Fruit fly (Drosophila melanogaster) whole organism, embryonic: ENCODE results near the gene CG14340.

Experiments
- Abd-B ChIP-seq: fragments of 200-800 bp; sonication (Bioruptor generic); optimal IDR thresholded peaks from 2 replicates; lab custom pipeline; 2018; ENCODE audit warnings: missing biosample characterization, mild to moderate bottlenecking, missing genetic modification characterization, moderate library complexity
- Bdp1 ChIP-seq: fragments of 200-800 bp; sonication (Bioruptor generic); optimal IDR thresholded peaks from 3 replicates; lab custom pipeline; 2016; ENCODE audit warnings: missing biosample characterization, missing genetic modification characterization
- Bgb ChIP-seq: fragments of 200-800 bp; sonication (Bioruptor generic); IDR thresholded peaks from 2 replicates; pipeline ENCODE4 v1.3.6; 2022; ENCODE audit warnings: missing biosample characterization, missing genetic modification characterization; ENCODE audit not compliant: partially characterized antibody
- CG10267 ChIP-seq: fragments of 200-800 bp; sonication (Bioruptor generic); optimal IDR thresholded peaks from 2 replicates; lab custom pipeline; 2018; ENCODE audit warnings: missing biosample characterization, mild to moderate bottlenecking, missing genetic modification characterization, moderate library complexity
- CG10274 ChIP-seq: fragments of 200-800 bp; sonication (Bioruptor generic); optimal IDR thresholded peaks from 3 replicates; lab custom pipeline; 2017; ENCODE audit warnings: missing biosample characterization, mild to moderate bottlenecking, missing genetic modification characterization
- CG10462 ChIP-seq: fragments of 200-800 bp; sonication (Bioruptor generic); optimal IDR thresholded peaks from 2 replicates; lab custom pipeline; 2016; ENCODE audit warnings: missing biosample characterization, missing genetic modification characterization
- CG10979 ChIP-seq: fragments of 200-800 bp; sonication (Bioruptor generic); optimal IDR thresholded peaks from 2 replicates; lab custom pipeline; 2018; ENCODE audit warnings: missing biosample characterization, mild to moderate bottlenecking, missing genetic modification characterization, moderate library complexity
- CG13894 ChIP-seq: fragments of 200-800 bp; sonication (Bioruptor generic); optimal IDR thresholded peaks from 3 replicates; lab custom pipeline; 2018; ENCODE audit warnings: missing biosample characterization, mild to moderate bottlenecking, missing genetic modification characterization, moderate library complexity
- CG14965 ChIP-seq: fragments of 200-800 bp; sonication (Bioruptor generic); optimal IDR thresholded peaks from 2 replicates; lab custom pipeline; 2016; ENCODE audit warnings: missing biosample characterization, missing genetic modification characterization, borderline replicate concordance
- CG16813 ChIP-seq: fragments of 200-800 bp; sonication (Bioruptor generic); IDR thresholded peaks from 3 replicates; pipeline ENCODE4 v1.3.6; 2022; ENCODE audit warnings: missing biosample characterization, missing genetic modification characterization; ENCODE audit not compliant: partially characterized antibody
- CG17361 ChIP-seq: fragments of 200-800 bp; sonication (Bioruptor generic); IDR thresholded peaks from 3 replicates; pipeline ENCODE4 v1.3.6; 2022; ENCODE audit warnings: missing biosample characterization, missing genetic modification characterization
- CG2202 ChIP-seq: fragments of 200-800 bp; sonication (Bioruptor generic); optimal IDR thresholded peaks from 2 replicates; lab custom pipeline; 2018; ENCODE audit warnings: missing biosample characterization, mild to moderate bottlenecking, missing genetic modification characterization
- CG32767 ChIP-seq: fragments of 200-800 bp; sonication (Bioruptor generic); IDR thresholded peaks from 2 replicates; pipeline ENCODE4 v1.3.6; 2022; ENCODE audit warnings: missing biosample characterization, missing genetic modification characterization
- CG32772 ChIP-seq: fragments of 200-800 bp; sonication (Bioruptor generic); IDR thresholded peaks from 2 replicates; pipeline ENCODE4 v1.3.6; 2022; ENCODE audit warnings: missing biosample characterization, missing genetic modification characterization
- CG33557 ChIP-seq: fragments of 200-800 bp; sonication (Bioruptor generic); optimal IDR thresholded peaks from 2 replicates; lab custom pipeline; 2019; ENCODE audit warnings: missing biosample characterization, mild to moderate bottlenecking, missing genetic modification characterization, moderate library complexity
- CG3726 ChIP-seq: fragments of 200-800 bp; sonication (Bioruptor generic); IDR thresholded peaks from 3 replicates; pipeline ENCODE4, ENCODE4 v1.3.6; 2022; ENCODE audit warnings: missing biosample characterization, missing genetic modification characterization
- CG4707 ChIP-seq: fragments of 200-800 bp; sonication (Bioruptor generic); optimal IDR thresholded peaks from 2 replicates; lab custom pipeline; 2018; ENCODE audit warnings: missing biosample characterization, mild to moderate bottlenecking, missing genetic modification characterization, moderate library complexity
- CG8944 ChIP-seq: fragments of 200-800 bp; sonication (Bioruptor generic); optimal IDR thresholded peaks from 3 replicates; lab custom pipeline; 2016; ENCODE audit warnings: missing biosample characterization, missing genetic modification characterization
- CG9727 ChIP-seq: fragments of 200-800 bp; sonication (Bioruptor generic); optimal IDR thresholded peaks from 3 replicates; lab custom pipeline; 2017; ENCODE audit warnings: missing biosample characterization, mild to moderate bottlenecking, missing genetic modification characterization
- CG9817 ChIP-seq: fragments of 200-800 bp; sonication (Bioruptor generic); optimal IDR thresholded peaks from 2 replicates; lab custom pipeline; 2018; ENCODE audit warnings: missing biosample characterization, mild to moderate bottlenecking, missing genetic modification characterization, moderate library complexity
- D19B ChIP-seq: fragments of 200-800 bp; sonication (Bioruptor generic); optimal IDR thresholded peaks from 2 replicates; lab custom pipeline; 2017; ENCODE audit warnings: missing biosample characterization, mild to moderate bottlenecking, missing genetic modification characterization
- Elba2 ChIP-seq: fragments of 200-800 bp; sonication (Bioruptor generic); optimal IDR thresholded peaks from 3 replicates; lab custom pipeline; 2016; ENCODE audit warnings: missing biosample characterization, missing genetic modification characterization
- Hr51 ChIP-seq, 2 experiments: fragments of 200-800 bp; sonication (Bioruptor generic); optimal IDR thresholded peaks; 2 replicates in 1 of 2; 3 replicates in 1 of 2; lab custom pipeline; 2016 to 2018; ENCODE audit warnings: missing biosample characterization in 2 of 2, missing genetic modification characterization in 2 of 2, mild to moderate bottlenecking in 1 of 2, moderate library complexity in 1 of 2
- Lhr ChIP-seq: fragments of 200-800 bp; sonication (Bioruptor generic); optimal IDR thresholded peaks from 3 replicates; lab custom pipeline; 2017; ENCODE audit warnings: mild to moderate bottlenecking, missing biosample characterization, missing genetic modification reagents, missing genetic modification characterization
- MESR4 ChIP-seq: fragments of 200-800 bp; sonication (Bioruptor generic); optimal IDR thresholded peaks from 2 replicates; lab custom pipeline; 2018; ENCODE audit warnings: missing biosample characterization, mild to moderate bottlenecking, missing genetic modification characterization, moderate library complexity
- Med ChIP-seq: fragments of 200-800 bp; sonication (Bioruptor generic); peaks from one replicate; lab custom pipeline; 2016; ENCODE audit warnings: missing biosample characterization, missing genetic modification characterization, mild to moderate bottlenecking, inconsistent platforms, moderate library complexity
- Optix ChIP-seq: fragments of 200-800 bp; sonication (Bioruptor generic); IDR thresholded peaks from 3 replicates; pipeline ENCODE4 v1.3.6; 2022; ENCODE audit warnings: missing biosample characterization, missing genetic modification characterization
- Pdp1 ChIP-seq, 2 experiments: fragments of 200-800 bp; sonication (Bioruptor generic); optimal IDR thresholded peaks; 3 replicates each; lab custom pipeline; 2016; ENCODE audit warnings: missing biosample characterization in 2 of 2, missing genetic modification characterization in 2 of 2, mild to moderate bottlenecking in 1 of 2, moderate library complexity in 1 of 2
- Spps ChIP-seq: fragments of 200-800 bp; sonication (Bioruptor generic); optimal IDR thresholded peaks from 2 replicates; lab custom pipeline; 2018; ENCODE audit warnings: missing biosample characterization, mild to moderate bottlenecking, missing genetic modification characterization
- Usf ChIP-seq: fragments of 200-800 bp; sonication (Bioruptor generic); optimal IDR thresholded peaks from 2 replicates; lab custom pipeline; 2017; ENCODE audit warnings: missing genotype, missing biosample characterization, missing genetic modification characterization
- ac ChIP-seq: fragments of 200-800 bp; sonication (Bioruptor generic); optimal IDR thresholded peaks from 3 replicates; lab custom pipeline; 2017; ENCODE audit warnings: missing biosample characterization, mild to moderate bottlenecking, missing genetic modification characterization
- ap ChIP-seq: fragments of 200-800 bp; sonication (Bioruptor generic); IDR thresholded peaks from 2 replicates; pipeline ENCODE4 v1.3.6; 2022; ENCODE audit warnings: missing biosample characterization, missing genetic modification characterization
- az2 ChIP-seq: fragments of 200-800 bp; sonication (Bioruptor generic); optimal IDR thresholded peaks from 3 replicates; lab custom pipeline; 2016; ENCODE audit warnings: missing biosample characterization, missing genetic modification characterization
- bsh ChIP-seq, 2 experiments: fragments of 200-800 bp; sonication (Bioruptor generic); optimal IDR thresholded peaks; 2 replicates each; lab custom pipeline; 2017 to 2018; ENCODE audit warnings: mild to moderate bottlenecking in 2 of 2, missing biosample characterization in 2 of 2, missing genetic modification characterization in 2 of 2, moderate library complexity in 1 of 2
- caup ChIP-seq: fragments of 200-800 bp; sonication (Bioruptor generic); optimal IDR thresholded peaks from 3 replicates; lab custom pipeline; 2017; ENCODE audit warnings: missing biosample characterization, mild to moderate bottlenecking, missing genetic modification characterization, moderate library complexity; ENCODE audit not compliant: severe bottlenecking
- chn ChIP-seq: fragments of 200-800 bp; sonication (Bioruptor generic); optimal IDR thresholded peaks from 2 replicates; lab custom pipeline; 2016; ENCODE audit warnings: missing biosample characterization, missing genetic modification characterization
- dm ChIP-seq: fragments of 200-800 bp; sonication (Bioruptor generic); optimal IDR thresholded peaks from 3 replicates; lab custom pipeline; 2016; ENCODE audit warnings: missing biosample characterization, missing genetic modification characterization
- eyg ChIP-seq: fragments of 200-800 bp; sonication (Bioruptor generic); optimal IDR thresholded peaks from 3 replicates; lab custom pipeline; 2016; ENCODE audit warnings: missing biosample characterization, missing genetic modification characterization
- her ChIP-seq: fragments of 200-800 bp; sonication (Bioruptor generic); optimal IDR thresholded peaks from 2 replicates; lab custom pipeline; 2016; ENCODE audit warnings: missing biosample characterization, missing genetic modification characterization
- jigr1 ChIP-seq: fragments of 200-800 bp; sonication (Bioruptor generic); IDR thresholded peaks from 3 replicates; pipeline ENCODE4 v1.3.6; 2022; ENCODE audit warnings: missing biosample characterization, missing genetic modification characterization
- lov ChIP-seq, 2 experiments: fragments of 200-800 bp in 1 of 2; fragments of >200 bp in 1 of 2; sonication (Bioruptor generic) in 1 of 2; IDR thresholded peaks in 1 of 2; optimal IDR thresholded peaks in 1 of 2; 2 replicates in 1 of 2; 3 replicates in 1 of 2; pipeline versions ENCODE4 v1.3.6 to Lab custom; 2017 to 2022; ENCODE audit warnings: missing biosample characterization in 1 of 2, missing genetic modification characterization in 1 of 2
- salm ChIP-seq: fragments of 200-800 bp; sonication (Bioruptor generic); optimal IDR thresholded peaks from 2 replicates; lab custom pipeline; 2018; ENCODE audit warnings: missing biosample characterization, mild to moderate bottlenecking, missing genetic modification characterization
- sima ChIP-seq: fragments of 200-800 bp; sonication (Bioruptor generic); optimal IDR thresholded peaks from 2 replicates; lab custom pipeline; 2016; ENCODE audit warnings: missing biosample characterization, missing genetic modification characterization
- tll ChIP-seq, 2 experiments: fragments of 200-800 bp in 1 of 2; fragments of >200 bp in 1 of 2; sonication (Bioruptor generic) in 1 of 2; optimal IDR thresholded peaks; 2 replicates each; lab custom pipeline; 2017 to 2019; ENCODE audit warnings: missing biosample characterization in 2 of 2, missing genetic modification characterization in 2 of 2, mild to moderate bottlenecking in 1 of 2, moderate library complexity in 1 of 2
- unpg ChIP-seq: fragments of 200-800 bp; sonication (Bioruptor generic); optimal IDR thresholded peaks from 3 replicates; lab custom pipeline; 2018; ENCODE audit warnings: missing biosample characterization, mild to moderate bottlenecking, missing genetic modification characterization, moderate library complexity
- wdn ChIP-seq: fragments of 200-800 bp; sonication (Bioruptor generic); IDR thresholded peaks from 2 replicates; pipeline ENCODE4 v1.3.6; 2022; ENCODE audit warnings: missing biosample characterization, missing genetic modification characterization

CG14340 gene

dm6 chr2L:1073530-1073929 is 39.2 kb upstream of the CG14340 start (continued):
- TF ChIP-seq lov (optimal IDR thresholded peaks at IDR 0.05; lab: Kevin White, UChicago) (no peak), lov (GFP tag; IDR thresholded peaks at IDR 0.05; lab: Robert Waterston, UW) (0 out of 3 replicates have a peak, but pooled peaks have one; percentile 11), Med (GFP tag; lab: Kevin White, UChicago) (peak; percentile 65), Pdp1 (GFP tag; optimal IDR thresholded peaks at IDR 0.05; lab: Kevin White, UChicago) (peak in 1 of 2 experiments; percentile 10), salm (tag; lab: Kevin White, UChicago) (no peak), CG32772 (GFP tag; lab: Robert Waterston, UW) (no peak), eyg (no peak), az2 (GFP tag; lab: Kevin White, UChicago) (no peak), Usf (GFP tag; lab: Kevin White, UChicago) (no peak), D19B (GFP tag; lab: Kevin White, UChicago) (peak; percentile 43), CG8944 (GFP tag; lab: Kevin White, UChicago) (no peak), Spps (no peak), CG10274 (GFP tag; lab: Kevin White, UChicago) (no peak)

DNA sequence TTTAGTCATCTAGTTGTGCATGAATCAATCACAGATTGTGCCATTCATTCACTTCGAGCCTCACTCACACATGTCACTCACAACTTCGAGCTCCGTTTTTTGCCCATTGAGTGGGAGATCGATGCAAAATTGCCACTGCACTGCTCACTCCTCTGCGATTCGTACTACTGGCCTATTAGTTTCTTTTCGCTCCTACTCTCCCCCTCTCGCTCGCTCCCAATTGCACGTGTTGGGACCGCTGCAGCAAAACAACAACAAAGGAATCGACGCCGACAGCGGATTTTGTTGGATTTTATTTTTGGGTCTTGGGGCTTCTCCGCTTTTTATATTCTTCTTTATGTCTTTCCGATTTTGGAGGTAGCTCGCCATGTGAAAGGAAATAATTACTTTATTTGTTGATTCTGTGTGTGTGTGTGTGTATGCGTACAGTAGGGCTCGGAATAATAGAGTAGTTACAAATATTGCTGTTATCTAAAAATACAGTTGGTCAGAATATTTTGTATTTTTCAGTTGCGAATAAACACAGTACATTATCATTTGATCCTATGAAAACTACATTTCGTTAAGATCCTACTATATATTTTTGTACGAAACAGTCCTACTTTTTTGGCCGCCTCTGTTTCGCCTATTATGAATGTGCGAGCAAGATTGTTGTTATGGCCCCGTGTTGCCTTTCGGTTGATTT is 38.4 kb upstream of the CG14340 start:
- TF ChIP-seq Bgb (GFP tag; lab: Robert Waterston, UW) (no peak), CG3726 (GFP tag; lab: Robert Waterston, UW) (0 out of 3 replicates have a peak, but pooled peaks have one; percentile 60), Abd-B (GFP tag; lab: Kevin White, UChicago) (peak; percentile 76), CG4707 (GFP tag; lab: Kevin White, UChicago) (peak; percentile 69), ap (GFP tag; lab: Robert Waterston, UW) (peak; percentile 78), CG9817 (tag; lab: Kevin White, UChicago) (peak; percentile 48), CG32767 (GFP tag; lab: Robert Waterston, UW) (peak; percentile 71), her (GFP tag; lab: Kevin White, UChicago) (peak; percentile 66), CG33557 (GFP tag; lab: Kevin White, UChicago) (peak; percentile 71), eyg (peak; percentile 4), CG2202 (peak; percentile 78), CG17361 (peak; percentile 91), CG16813 (no peak), CG9727 (peak; percentile 80), Hr51 (GFP tag; optimal IDR thresholded peaks at IDR 0.05; lab: Kevin White, UChicago) (peak; percentile 10 to 84), bsh (GFP tag; optimal IDR thresholded peaks at IDR 0.05; lab: Kevin White, UChicago) (peak in 1 of 2 experiments; percentile 93), Bdp1 (peak; percentile 27), jigr1 (GFP tag; lab: Robert Waterston, UW) (no peak), sima (GFP tag; lab: Kevin White, UChicago) (peak; percentile 16), chn (GFP tag; lab: Kevin White, UChicago) (peak; percentile 69), Lhr (GFP tag; lab: Kevin White, UChicago) (peak; percentile 57), dm (GFP tag; lab: Kevin White, UChicago) (peak; percentile 51), MESR4 (GFP tag; lab: Kevin White, UChicago) (no peak), unpg (GFP tag; lab: Kevin White, UChicago) (peak; percentile 92), wdn (GFP tag; lab: Robert Waterston, UW) (0 out of 2 replicates have a peak, but pooled peaks have one; percentile 26), tll (GFP tag; optimal IDR thresholded peaks at IDR 0.05; lab: Kevin White, UChicago) (no peak), CG13894 (no peak), CG10267 (peak; percentile 82), CG10462 (GFP tag; lab: Kevin White, UChicago) (peak; percentile 78), caup (GFP tag; lab: Kevin White, UChicago) (peak; percentile 45), CG10979 (tag; lab: Kevin White, UChicago) (peak; percentile 93), ac (GFP tag; lab: Kevin White, UChicago) (peak; percentile 55), CG14965 (GFP tag; lab: Kevin White, UChicago) (no peak), Optix (GFP tag; lab: Robert Waterston, UW) (0 out of 3 replicates have a peak, but pooled peaks have one; percentile 35), Elba2 (peak; percentile 69)
